Worm (Caenorhabditis elegans): ENCODE data around the gene F22D3.4.

F22D3.4 gene

ce11 chrII:6927034-6927433 lies 369 bp downstream of the F22D3.4 start:
- TF ChIP-seq hmbx-1 (tag; optimal IDR thresholded peaks at IDR 0.05) (no peak), hnd-1 (tag; optimal IDR thresholded peaks at IDR 0.05) (no peak), tbx-37 (GFP tag; conservative IDR thresholded peaks at IDR 0.05) (no peak), tra-4 (tag; optimal IDR thresholded peaks at IDR 0.05) (no peak), tbx-11 (GFP tag; IDR thresholded peaks at IDR 0.05) (no peak), ama-1 (optimal IDR thresholded peaks at IDR 0.05) (no peak), flt-1 (GFP tag; IDR thresholded peaks at IDR 0.05) (no peak), hmg-4 (GFP tag; optimal IDR thresholded peaks at IDR 0.05) (no peak), ceh-13 (GFP tag; optimal IDR thresholded peaks at IDR 0.05) (no peak), B0310.2 (tag; optimal IDR thresholded peaks at IDR 0.05) (no peak), aly-1 (tag; optimal IDR thresholded peaks at IDR 0.05) (no peak), sea-1 (GFP tag; conservative IDR thresholded peaks at IDR 0.05) (no peak), scrt-1 (GFP tag; IDR thresholded peaks at IDR 0.05) (no peak)

ce11 chrII:6926488-6926887 lies 915 bp downstream of the F22D3.4 start:
- TF ChIP-seq tra-4 (tag; optimal IDR thresholded peaks at IDR 0.05) = no peak
- TF ChIP-seq flt-1 (GFP tag; IDR thresholded peaks at IDR 0.05) = no peak
- TF ChIP-seq hmg-4 (GFP tag; optimal IDR thresholded peaks at IDR 0.05) = no peak
- TF ChIP-seq F13C5.2 (tag; optimal IDR thresholded peaks at IDR 0.05) = no peak
- no peak for TF ChIP-seq ceh-36 (tag; optimal IDR thresholded peaks at IDR 0.05)
- TF ChIP-seq hmbx-1 (tag; optimal IDR thresholded peaks at IDR 0.05) = no peak
- TF ChIP-seq aly-1 (tag; optimal IDR thresholded peaks at IDR 0.05) = no peak
- no peak for TF ChIP-seq scrt-1 (GFP tag; IDR thresholded peaks at IDR 0.05)

ce11 chrII:6926054-6926453 lies 1.3 kb downstream of the F22D3.4 start:
- TF ChIP-seq sea-1 (GFP tag; conservative IDR thresholded peaks at IDR 0.05) (no peak), hmbx-1 (tag; optimal IDR thresholded peaks at IDR 0.05) (no peak), flt-1 (GFP tag; IDR thresholded peaks at IDR 0.05) (no peak), F13C5.2 (tag; optimal IDR thresholded peaks at IDR 0.05) (no peak), ama-1 (optimal IDR thresholded peaks at IDR 0.05) (no peak), scrt-1 (GFP tag; IDR thresholded peaks at IDR 0.05) (no peak), tbx-11 (GFP tag; IDR thresholded peaks at IDR 0.05) (no peak)

ce11 chrII:6923792-6924191 lies 3.6 kb downstream of the F22D3.4 start:
- TF ChIP-seq ama-1 (optimal IDR thresholded peaks at IDR 0.05) (no peak), tbx-11 (GFP tag; IDR thresholded peaks at IDR 0.05) (no peak), F13C5.2 (tag; optimal IDR thresholded peaks at IDR 0.05) (no peak), hmbx-1 (tag; optimal IDR thresholded peaks at IDR 0.05) (no peak), flt-1 (GFP tag; IDR thresholded peaks at IDR 0.05) (no peak), hmg-4 (GFP tag; optimal IDR thresholded peaks at IDR 0.05) (no peak), pes-1 (GFP tag; IDR thresholded peaks at IDR 0.05) (no peak), ceh-13 (GFP tag; optimal IDR thresholded peaks at IDR 0.05) (no peak), sea-1 (GFP tag; conservative IDR thresholded peaks at IDR 0.05) (no peak), scrt-1 (GFP tag; IDR thresholded peaks at IDR 0.05) (no peak), tbx-37 (GFP tag; conservative IDR thresholded peaks at IDR 0.05) (no peak), aly-1 (tag; optimal IDR thresholded peaks at IDR 0.05) (no peak), ets-7 (tag; optimal IDR thresholded peaks at IDR 0.05) (no peak), B0310.2 (tag; optimal IDR thresholded peaks at IDR 0.05) (no peak), ceh-36 (tag; optimal IDR thresholded peaks at IDR 0.05) (no peak), hnd-1 (tag; optimal IDR thresholded peaks at IDR 0.05) (no peak), tra-4 (tag; optimal IDR thresholded peaks at IDR 0.05) (no peak)

ce11 chrII:6919363-6919851 lies 8.0 kb downstream of the F22D3.4 start, which contains the start of gene B0252.1:
B0252.1 (plus strand) TSS chrII:6919680.
- no peak for TF ChIP-seq tbx-11 (GFP tag; IDR thresholded peaks at IDR 0.05)
- TF ChIP-seq hmbx-1 (tag; optimal IDR thresholded peaks at IDR 0.05) = no peak
- no peak for TF ChIP-seq pes-1 (GFP tag; IDR thresholded peaks at IDR 0.05)
- TF ChIP-seq tbx-37 (GFP tag; conservative IDR thresholded peaks at IDR 0.05) = no peak
- TF ChIP-seq ceh-13 (GFP tag; optimal IDR thresholded peaks at IDR 0.05) = no peak
- no peak for TF ChIP-seq scrt-1 (GFP tag; IDR thresholded peaks at IDR 0.05)
- TF ChIP-seq F13C5.2 (tag; optimal IDR thresholded peaks at IDR 0.05) = no peak
- no peak for TF ChIP-seq ets-7 (tag; optimal IDR thresholded peaks at IDR 0.05)
- TF ChIP-seq B0310.2 (tag; optimal IDR thresholded peaks at IDR 0.05) = no peak
- no peak for TF ChIP-seq aly-1 (tag; optimal IDR thresholded peaks at IDR 0.05)
- TF ChIP-seq hmg-4 (GFP tag; optimal IDR thresholded peaks at IDR 0.05) = no peak
- no peak for TF ChIP-seq flt-1 (GFP tag; IDR thresholded peaks at IDR 0.05)
- no peak for TF ChIP-seq ceh-36 (tag; optimal IDR thresholded peaks at IDR 0.05)
- TF ChIP-seq ama-1 (optimal IDR thresholded peaks at IDR 0.05) = no peak
- TF ChIP-seq hnd-1 (tag; optimal IDR thresholded peaks at IDR 0.05) = no peak
- no peak for TF ChIP-seq sea-1 (GFP tag; conservative IDR thresholded peaks at IDR 0.05)
- no peak for TF ChIP-seq tra-4 (tag; optimal IDR thresholded peaks at IDR 0.05)

ce11 chrII:6918862-6919261 lies 8.5 kb downstream of the F22D3.4 start, which contains the start of gene B0252.5:
B0252.5 (minus strand) TSS chrII:6918878.
- TF ChIP-seq hnd-1 (tag; optimal IDR thresholded peaks at IDR 0.05) (no peak), tbx-11 (GFP tag; IDR thresholded peaks at IDR 0.05) (no peak), tbx-37 (GFP tag; conservative IDR thresholded peaks at IDR 0.05) (no peak), B0310.2 (tag; optimal IDR thresholded peaks at IDR 0.05) (no peak), tra-4 (tag; optimal IDR thresholded peaks at IDR 0.05) (no peak), scrt-1 (GFP tag; IDR thresholded peaks at IDR 0.05) (no peak), sea-1 (GFP tag; conservative IDR thresholded peaks at IDR 0.05) (no peak), ceh-36 (tag; optimal IDR thresholded peaks at IDR 0.05) (no peak), hmg-4 (GFP tag; optimal IDR thresholded peaks at IDR 0.05) (no peak), pes-1 (GFP tag; IDR thresholded peaks at IDR 0.05) (no peak), flt-1 (GFP tag; IDR thresholded peaks at IDR 0.05) (no peak), F13C5.2 (tag; optimal IDR thresholded peaks at IDR 0.05) (no peak)

- TF ChIP-seq aly-1 (tag; optimal IDR thresholded peaks at IDR 0.05) = no peak
- TF ChIP-seq ceh-13 (GFP tag; optimal IDR thresholded peaks at IDR 0.05) = no peak
- no peak for TF ChIP-seq scrt-1 (GFP tag; IDR thresholded peaks at IDR 0.05)
- no peak for TF ChIP-seq pes-1 (GFP tag; IDR thresholded peaks at IDR 0.05)
- no peak for TF ChIP-seq tra-4 (tag; optimal IDR thresholded peaks at IDR 0.05)
- TF ChIP-seq B0310.2 (tag; optimal IDR thresholded peaks at IDR 0.05) = no peak
- TF ChIP-seq ceh-36 (tag; optimal IDR thresholded peaks at IDR 0.05) = no peak
- TF ChIP-seq hmbx-1 (tag; optimal IDR thresholded peaks at IDR 0.05) = no peak
- no peak for TF ChIP-seq hnd-1 (tag; optimal IDR thresholded peaks at IDR 0.05)
- TF ChIP-seq ama-1 (optimal IDR thresholded peaks at IDR 0.05) = no peak
Measured at ce11 chrII:6917710-6918109, 9.7 kb downstream of the F22D3.4 start, which contains the start of gene B0252.11. B0252.11 (minus strand) TSS chrII:6917810.
